Fruit fly (Drosophila melanogaster): Measurements from ENCODE around the gene CG6204.
A peak's percentile ranks its signal among the peaks of the same experiment; 100 is the strongest.

CG6204 gene

dm6 chr3R:24206341-24207114 lies 12.9 kb downstream of the CG6204 start (continued):
- TF ChIP-seq ems (GFP tag; optimal IDR thresholded peaks at IDR 0.05) = peak; percentile 38
- no peak for TF ChIP-seq z (GFP tag; IDR thresholded peaks at IDR 0.05)
- TF ChIP-seq CG8924 (tag; optimal IDR thresholded peaks at IDR 0.05) = peak; percentile 48
- 0 out of 2 replicates have a peak, but pooled peaks have one; percentile 21 for TF ChIP-seq stc (GFP tag; IDR thresholded peaks at IDR 0.05)
- peak; percentile 15 for TF ChIP-seq CG13296 (GFP tag; optimal IDR thresholded peaks at IDR 0.05)
- peak; percentile 78 for TF ChIP-seq Blimp-1 (GFP tag; optimal IDR thresholded peaks at IDR 0.05)
- TF ChIP-seq nmo (GFP tag; optimal IDR thresholded peaks at IDR 0.05) = peak; percentile 64
- peak; percentile 16 for TF ChIP-seq CG12104 (GFP tag; optimal IDR thresholded peaks at IDR 0.05)
- peak; percentile 61; the same call in 1 of the 3 replicates for TF ChIP-seq gce (GFP tag; IDR thresholded peaks at IDR 0.05)
- TF ChIP-seq CG8388 (GFP tag; optimal IDR thresholded peaks at IDR 0.05) = peak; percentile 56
- TF ChIP-seq CG11504 (tag; optimal IDR thresholded peaks at IDR 0.05) = peak; percentile 73
- TF ChIP-seq dimm (GFP tag; IDR thresholded peaks at IDR 0.05) = no peak
- TF ChIP-seq CG10654 (GFP tag; optimal IDR thresholded peaks at IDR 0.05) = peak; percentile 26
- peak; percentile 31 for TF ChIP-seq CG5180 (GFP tag; optimal IDR thresholded peaks at IDR 0.05)
- peak; percentile 17 for TF ChIP-seq jing (GFP tag; optimal IDR thresholded peaks at IDR 0.05)
- peak; percentile 47 for TF ChIP-seq CG4707 (GFP tag; optimal IDR thresholded peaks at IDR 0.05)
- peak; percentile 13 for TF ChIP-seq CG1647 (GFP tag; optimal IDR thresholded peaks at IDR 0.05)
- peak; percentile 31 for TF ChIP-seq CG6254 (GFP tag; optimal IDR thresholded peaks at IDR 0.05)
- peak; percentile 65 for TF ChIP-seq CG2678 (tag; optimal IDR thresholded peaks at IDR 0.05)
- TF ChIP-seq NfI (GFP tag; optimal IDR thresholded peaks at IDR 0.05) = peak; percentile 58
- no peak for TF ChIP-seq CG1792 (GFP tag; optimal IDR thresholded peaks at IDR 0.05)
- TF ChIP-seq Elba2 (GFP tag; optimal IDR thresholded peaks at IDR 0.05) = no peak
- no peak for TF ChIP-seq CG18764 (GFP tag; optimal IDR thresholded peaks at IDR 0.05)
- TF ChIP-seq CG4730 (GFP tag; IDR thresholded peaks at IDR 0.05) = peak; percentile 6; the same call in 1 of the 2 replicates
- no peak for TF ChIP-seq corto (GFP tag; optimal IDR thresholded peaks at IDR 0.05)
- no peak for TF ChIP-seq bigmax (GFP tag; optimal IDR thresholded peaks at IDR 0.05)
- TF ChIP-seq Ets65A (GFP tag) = peak; percentile 92
- TF ChIP-seq da (GFP tag; optimal IDR thresholded peaks at IDR 0.05) = no peak
- TF ChIP-seq Drgx (GFP tag; IDR thresholded peaks at IDR 0.05) = no peak
- peak; percentile 28 for TF ChIP-seq CG2875 (GFP tag; optimal IDR thresholded peaks at IDR 0.05)
- no peak for TF ChIP-seq CG18476 (GFP tag; optimal IDR thresholded peaks at IDR 0.05)
- peak; percentile 49; the same call in 2 of the 3 replicates for TF ChIP-seq CG14050 (GFP tag; IDR thresholded peaks at IDR 0.05)
- no peak for TF ChIP-seq Dfd (GFP tag; optimal IDR thresholded peaks at IDR 0.05)
- TF ChIP-seq CG10267 (tag; optimal IDR thresholded peaks at IDR 0.05) = peak; percentile 41
- TF ChIP-seq pho (GFP tag; optimal IDR thresholded peaks at IDR 0.05) = no peak
- no peak for TF ChIP-seq CG11085 (GFP tag; IDR thresholded peaks at IDR 0.05)
- TF ChIP-seq az2 (GFP tag; optimal IDR thresholded peaks at IDR 0.05) = peak; percentile 46
- peak; percentile 81 for TF ChIP-seq Med (GFP tag)
- no peak for TF ChIP-seq CG17568 (GFP tag; optimal IDR thresholded peaks at IDR 0.05)
- TF ChIP-seq org-1 (GFP tag; optimal IDR thresholded peaks at IDR 0.05) = peak; percentile 5
- TF ChIP-seq CG6175 (GFP tag; IDR thresholded peaks at IDR 0.05) = no peak
- TF ChIP-seq Dbx (GFP tag; IDR thresholded peaks at IDR 0.05) = no peak
- TF ChIP-seq esg (GFP tag; conservative IDR thresholded peaks at IDR 0.05) = peak; percentile 47
- no peak for TF ChIP-seq BtbVII (GFP tag; optimal IDR thresholded peaks at IDR 0.05)
- TF ChIP-seq ara (GFP tag; IDR thresholded peaks at IDR 0.05) = 0 out of 2 replicates have a peak, but pooled peaks have one; percentile 34
- peak; percentile 29 for TF ChIP-seq Dek (tag; optimal IDR thresholded peaks at IDR 0.05)
- TF ChIP-seq wor (GFP tag; IDR thresholded peaks at IDR 0.05) = peak; percentile 33; the same call in 1 of the 2 replicates
- TF ChIP-seq Myb (GFP tag; optimal IDR thresholded peaks at IDR 0.05) = no peak
- TF ChIP-seq trem (tag; optimal IDR thresholded peaks at IDR 0.05) = no peak
